Fruit fly (Drosophila melanogaster): ENCODE data around the gene CG4374.

DNA sequence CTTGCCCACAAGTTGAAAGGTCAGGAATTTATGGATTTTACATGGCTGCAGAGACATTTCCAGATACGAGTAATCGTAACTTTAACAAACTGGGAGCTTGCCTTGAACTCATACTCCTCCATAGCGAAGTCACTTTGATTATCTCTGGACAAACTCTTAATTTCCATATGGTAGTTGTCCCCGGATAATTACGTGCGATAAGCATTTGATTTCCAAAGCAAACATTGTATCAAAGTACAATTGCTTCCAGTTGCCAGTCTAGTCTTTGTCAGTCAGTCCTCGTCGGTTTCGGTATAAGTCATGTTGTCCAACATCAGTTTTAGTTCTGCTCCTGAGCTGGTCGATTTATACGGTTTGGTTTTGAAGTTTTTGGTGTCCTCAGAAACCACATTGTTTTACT, 15.1 kb upstream of the CG4374 start, which contains the start of gene Ir94h:
- TF ChIP-seq CG8478 (optimal IDR thresholded peaks at IDR 0.05) = no peak
- no peak for TF ChIP-seq CTCF (optimal IDR thresholded peaks at IDR 0.05)
